Worm (Caenorhabditis elegans) whole organism, L4 larva: ENCODE data around the gene syg-1.

ENCODE experiments used
- ZK546.5 ChIP-seq, 2 experiments: sonication (generic microtip); optimal IDR thresholded peaks; 2 replicates each; lab custom pipeline; 2017; ENCODE audit warnings: missing biosample characterization in 2 of 2, missing genetic modification characterization in 2 of 2
- zip-2 ChIP-seq: fragments of 150-350 bp; optimal IDR thresholded peaks from 2 replicates; lab custom pipeline; 2014; ENCODE audit warnings: missing biosample characterization, missing genetic modification characterization

- TF ChIP-seq ZK546.5 (tag; optimal IDR thresholded peaks at IDR 0.05; lab: Kevin White, UChicago): no peak
- no peak for TF ChIP-seq zip-2 (tag; lab: Kevin White, UChicago)
These were observed 20.8 kb downstream of the syg-1 start for ce11 chrX:2494296-2494695.
